Fruit fly (Drosophila melanogaster): ENCODE measurements around the gene CG15317.

CG15317 gene

dm6 chrX:9583440-9584103 lies 27.2 kb upstream of the CG15317 start (continued):
- TF ChIP-seq CG10147 (GFP tag; optimal IDR thresholded peaks at IDR 0.05): peak; percentile 94
- peak; percentile 66 for TF ChIP-seq CG17186 (GFP tag; optimal IDR thresholded peaks at IDR 0.05)
- peak; percentile 96 for TF ChIP-seq vvl (GFP tag; IDR thresholded peaks at IDR 0.05)
- peak; percentile 89 for TF ChIP-seq CG5953 (GFP tag; IDR thresholded peaks at IDR 0.05)
- TF ChIP-seq Dref (GFP tag; IDR thresholded peaks at IDR 0.05): peak; percentile 40
- TF ChIP-seq cwo (GFP tag; optimal IDR thresholded peaks at IDR 0.05): peak; percentile 96
- TF ChIP-seq CG3726 (GFP tag; IDR thresholded peaks at IDR 0.05): peak; percentile 85; the same call in 2 of the 3 replicates
- TF ChIP-seq ro (GFP tag; IDR thresholded peaks at IDR 0.05): peak; percentile 86
- TF ChIP-seq da (GFP tag; optimal IDR thresholded peaks at IDR 0.05): no peak
- peak; percentile 91 for TF ChIP-seq nerfin-1 (tag; optimal IDR thresholded peaks at IDR 0.05)
- peak; percentile 93 for TF ChIP-seq salm (tag; optimal IDR thresholded peaks at IDR 0.05)
- TF ChIP-seq Gug (GFP tag; IDR thresholded peaks at IDR 0.05): peak; percentile 89
- TF ChIP-seq wdn (GFP tag; IDR thresholded peaks at IDR 0.05): peak; percentile 88
- TF ChIP-seq en (GFP tag; optimal IDR thresholded peaks at IDR 0.05): no peak
- TF ChIP-seq disco-r (GFP tag; optimal IDR thresholded peaks at IDR 0.05): peak; percentile 19
- TF ChIP-seq eyg (GFP tag; optimal IDR thresholded peaks at IDR 0.05): no peak
- TF ChIP-seq Mes4 (GFP tag; optimal IDR thresholded peaks at IDR 0.05): peak; percentile 54
- TF ChIP-seq ash1 (GFP tag; optimal IDR thresholded peaks at IDR 0.05): peak; percentile 21
- peak; percentile 63; the same call in 1 of the 2 replicates for TF ChIP-seq CG8765 (GFP tag; IDR thresholded peaks at IDR 0.05)
- TF ChIP-seq hbn (GFP tag; IDR thresholded peaks at IDR 0.05; ENCODE audit: partially characterized antibody): no peak
- peak; percentile 61 for TF ChIP-seq pnt (GFP tag; optimal IDR thresholded peaks at IDR 0.05)
- TF ChIP-seq CG32532 (GFP tag; IDR thresholded peaks at IDR 0.05): peak; percentile 96
- peak; percentile 75 for TF ChIP-seq CG8281 (tag; optimal IDR thresholded peaks at IDR 0.05)
- peak; percentile 54 for TF ChIP-seq crc (GFP tag; optimal IDR thresholded peaks at IDR 0.05)
- no peak for TF ChIP-seq CG12744 (GFP tag; optimal IDR thresholded peaks at IDR 0.05)
- peak; percentile 92 for TF ChIP-seq HLH3B (GFP tag; IDR thresholded peaks at IDR 0.05)
- peak; percentile 93 for TF ChIP-seq Awh (GFP tag; IDR thresholded peaks at IDR 0.05)
- no peak for TF ChIP-seq usp (GFP tag; optimal IDR thresholded peaks at IDR 0.05)
- TF ChIP-seq lbe (GFP tag; optimal IDR thresholded peaks at IDR 0.05): peak; percentile 59
- peak; percentile 86 for TF ChIP-seq CG2202 (tag; optimal IDR thresholded peaks at IDR 0.05)
- TF ChIP-seq lola (GFP tag; optimal IDR thresholded peaks at IDR 0.05): peak in 1 of 3 experiments; percentile 88
- peak; percentile 92 for TF ChIP-seq odd (GFP tag; optimal IDR thresholded peaks at IDR 0.05)
- TF ChIP-seq Meics (GFP tag; optimal IDR thresholded peaks at IDR 0.05): peak; percentile 96
- peak; percentile 93 for TF ChIP-seq CG9215 (GFP tag; IDR thresholded peaks at IDR 0.05)
- no peak for TF ChIP-seq CG1792 (GFP tag; optimal IDR thresholded peaks at IDR 0.05)
- peak; percentile 91 for TF ChIP-seq oc (tag; optimal IDR thresholded peaks at IDR 0.05)
- peak; percentile 60 for TF ChIP-seq exex (tag; optimal IDR thresholded peaks at IDR 0.05)
- TF ChIP-seq B-H1 (GFP tag; IDR thresholded peaks at IDR 0.05): peak; percentile 89
- peak; percentile 92 for TF ChIP-seq CG11093 (GFP tag; IDR thresholded peaks at IDR 0.05)
- TF ChIP-seq pita (GFP tag; optimal IDR thresholded peaks at IDR 0.05): no peak
- TF ChIP-seq CG9932 (GFP tag; IDR thresholded peaks at IDR 0.05): peak; percentile 92
- peak; percentile 94 for TF ChIP-seq org-1 (GFP tag; optimal IDR thresholded peaks at IDR 0.05)
- peak; percentile 22 for TF ChIP-seq CG11398 (GFP tag; optimal IDR thresholded peaks at IDR 0.05)
- TF ChIP-seq chinmo (GFP tag; IDR thresholded peaks at IDR 0.05; ENCODE audit: partially characterized antibody): no peak
- TF ChIP-seq Chrac-16 (GFP tag; optimal IDR thresholded peaks at IDR 0.05): peak; percentile 90
- peak; percentile 89 for TF ChIP-seq az2 (GFP tag; optimal IDR thresholded peaks at IDR 0.05)
- peak; percentile 45 for TF ChIP-seq CG13624 (GFP tag; optimal IDR thresholded peaks at IDR 0.05)
- peak; percentile 76 for TF ChIP-seq ems (GFP tag; optimal IDR thresholded peaks at IDR 0.05)
- TF ChIP-seq CG8388 (GFP tag; optimal IDR thresholded peaks at IDR 0.05): peak; percentile 92
- TF ChIP-seq inv (GFP tag; IDR thresholded peaks at IDR 0.05; ENCODE audit: partially characterized antibody): no peak
- peak; percentile 93 for TF ChIP-seq sens (GFP tag)

Data from whole organism, embryonic.